Fruit fly (Drosophila melanogaster): ENCODE results near the gene Svip.

The Svip gene

dm6 chr3L:9399013-9399750 lies 40.4 kb downstream of the Svip start, which contains the start of gene CG4080 (continued):
- TF ChIP-seq nau (GFP tag; optimal IDR thresholded peaks at IDR 0.05), result no peak
- TF ChIP-seq CG6791 (GFP tag; IDR thresholded peaks at IDR 0.05; ENCODE audit: partially characterized antibody), result peak; percentile 65; the same call in 1 of the 3 replicates
- TF ChIP-seq ara (GFP tag; IDR thresholded peaks at IDR 0.05), result no peak
- TF ChIP-seq prd (optimal IDR thresholded peaks at IDR 0.05), result no peak
- no peak for TF ChIP-seq prd (GFP tag; IDR thresholded peaks at IDR 0.05)
- TF ChIP-seq chinmo (GFP tag; IDR thresholded peaks at IDR 0.05; ENCODE audit: partially characterized antibody), result peak; percentile 57; the same call in 1 of the 4 replicates
- TF ChIP-seq CG1603 (tag; optimal IDR thresholded peaks at IDR 0.05), result peak; percentile 55
- no peak for TF ChIP-seq CG6654 (GFP tag; optimal IDR thresholded peaks at IDR 0.05)
- TF ChIP-seq sc (optimal IDR thresholded peaks at IDR 0.05), result no peak
- no peak for TF ChIP-seq sc (GFP tag; optimal IDR thresholded peaks at IDR 0.05)
- TF ChIP-seq Bgb (GFP tag; IDR thresholded peaks at IDR 0.05; ENCODE audit: partially characterized antibody), result no peak; the same call in none of the 2 replicates
- TF ChIP-seq en (GFP tag; optimal IDR thresholded peaks at IDR 0.05), result no peak
- TF ChIP-seq mirr (GFP tag; optimal IDR thresholded peaks at IDR 0.05), result no peak
- peak; percentile 34 for TF ChIP-seq CG17568 (GFP tag; optimal IDR thresholded peaks at IDR 0.05)
- TF ChIP-seq cad (GFP tag; optimal IDR thresholded peaks at IDR 0.05), result no peak
- peak; percentile 6 for TF ChIP-seq CG13775 (GFP tag; optimal IDR thresholded peaks at IDR 0.05)
- TF ChIP-seq Ada2b (GFP tag; IDR thresholded peaks at IDR 0.05), result no peak
- no peak for TF ChIP-seq CG11398 (GFP tag; optimal IDR thresholded peaks at IDR 0.05)
- TF ChIP-seq fd64A (GFP tag; optimal IDR thresholded peaks at IDR 0.05), result no peak
- TF ChIP-seq CG2202 (tag; optimal IDR thresholded peaks at IDR 0.05), result no peak
- TF ChIP-seq Tbp (GFP tag; optimal IDR thresholded peaks at IDR 0.05), result no peak
- peak; percentile 23 for TF ChIP-seq Dip3 (GFP tag; optimal IDR thresholded peaks at IDR 0.05)
- no peak for TF ChIP-seq HLHmδ (GFP tag; optimal IDR thresholded peaks at IDR 0.05)
- peak; percentile 27; the same call in 1 of the 3 replicates for TF ChIP-seq otp (GFP tag; IDR thresholded peaks at IDR 0.05)
- TF ChIP-seq cwo (GFP tag; optimal IDR thresholded peaks at IDR 0.05), result no peak
- peak; percentile 63 for TF ChIP-seq lbe (GFP tag; optimal IDR thresholded peaks at IDR 0.05)
- peak; percentile 19 for TF ChIP-seq Hr3 (GFP tag; optimal IDR thresholded peaks at IDR 0.05)
- TF ChIP-seq CG9876 (GFP tag; optimal IDR thresholded peaks at IDR 0.05), result no peak
- TF ChIP-seq wdn (GFP tag; IDR thresholded peaks at IDR 0.05), result no peak
- TF ChIP-seq CG9727 (GFP tag; optimal IDR thresholded peaks at IDR 0.05), result no peak
- no peak for TF ChIP-seq CG4707 (GFP tag; optimal IDR thresholded peaks at IDR 0.05)
- no peak for TF ChIP-seq esg (GFP tag; conservative IDR thresholded peaks at IDR 0.05)
- TF ChIP-seq CG2120 (GFP tag; optimal IDR thresholded peaks at IDR 0.05), result peak; percentile 56
- TF ChIP-seq HmgD (GFP tag; optimal IDR thresholded peaks at IDR 0.05), result no peak
- no peak for TF ChIP-seq fd102C (GFP tag; optimal IDR thresholded peaks at IDR 0.05)
- TF ChIP-seq CG9437 (GFP tag; optimal IDR thresholded peaks at IDR 0.05), result peak; percentile 54
- no peak for TF ChIP-seq CG5180 (GFP tag; optimal IDR thresholded peaks at IDR 0.05)
- peak; percentile 19 for TF ChIP-seq Fer1 (GFP tag; optimal IDR thresholded peaks at IDR 0.05)
- no peak for TF ChIP-seq CG11085 (GFP tag; IDR thresholded peaks at IDR 0.05)
- no peak for TF ChIP-seq CG31224 (GFP tag; IDR thresholded peaks at IDR 0.05)
- TF ChIP-seq CG14050 (GFP tag; IDR thresholded peaks at IDR 0.05), result no peak
- TF ChIP-seq ftz-f1 (GFP tag; optimal IDR thresholded peaks at IDR 0.05), result no peak
- no peak for TF ChIP-seq CG13296 (GFP tag; optimal IDR thresholded peaks at IDR 0.05)
- no peak for TF ChIP-seq CrebB (tag; optimal IDR thresholded peaks at IDR 0.05)
- TF ChIP-seq CG6175 (GFP tag; IDR thresholded peaks at IDR 0.05), result no peak
- TF ChIP-seq CTCF (GFP tag; optimal IDR thresholded peaks at IDR 0.05), result no peak
- peak; percentile 32 for TF ChIP-seq corto (GFP tag; optimal IDR thresholded peaks at IDR 0.05)
- TF ChIP-seq Hr39 (optimal IDR thresholded peaks at IDR 0.05), result no peak
- TF ChIP-seq CG30020 (tag; optimal IDR thresholded peaks at IDR 0.05), result peak; percentile 60
- TF ChIP-seq Blimp-1 (GFP tag; optimal IDR thresholded peaks at IDR 0.05), result no peak
- peak; percentile 78 for TF ChIP-seq sna (GFP tag; IDR thresholded peaks at IDR 0.05; ENCODE audit: partially characterized antibody)
